Fruit fly (Drosophila melanogaster): Measurements from ENCODE around the gene Brd.
A peak's percentile ranks its signal among the peaks of the same experiment; 100 is the strongest.

Brd gene

dm6 chr3L:15011638-15012335 is 39.3 kb downstream of the Brd start (continued):
- TF ChIP-seq nerfin-2 (GFP tag; IDR thresholded peaks at IDR 0.05; ENCODE audit: partially characterized antibody) = no peak
- peak; percentile 23; the same call in 1 of the 2 replicates for TF ChIP-seq Ravus (GFP tag; IDR thresholded peaks at IDR 0.05)
- TF ChIP-seq D (optimal IDR thresholded peaks at IDR 0.05) = no peak
- TF ChIP-seq D (GFP tag; optimal IDR thresholded peaks at IDR 0.05) = peak; percentile 70
- TF ChIP-seq CG7556 (GFP tag; optimal IDR thresholded peaks at IDR 0.05) = peak; percentile 76
- TF ChIP-seq Ets65A (GFP tag) = peak; percentile 92
- TF ChIP-seq vfl (GFP tag; optimal IDR thresholded peaks at IDR 0.05) = peak; percentile 9
- peak; percentile 18 for TF ChIP-seq CG4617 (GFP tag; optimal IDR thresholded peaks at IDR 0.05; ENCODE audit: borderline replicate concordance)
- no peak for TF ChIP-seq Dll (GFP tag; IDR thresholded peaks at IDR 0.05; ENCODE audit: partially characterized antibody)
- peak; percentile 65 for TF ChIP-seq CG6813 (GFP tag; optimal IDR thresholded peaks at IDR 0.05)
- TF ChIP-seq Elba2 (GFP tag; optimal IDR thresholded peaks at IDR 0.05) = no peak
- TF ChIP-seq ash1 (GFP tag; optimal IDR thresholded peaks at IDR 0.05) = no peak
- peak; percentile 42 for TF ChIP-seq fd102C (GFP tag; optimal IDR thresholded peaks at IDR 0.05)
- TF ChIP-seq stwl (tag; optimal IDR thresholded peaks at IDR 0.05) = no peak
- peak; percentile 72 for TF ChIP-seq HLH3B (GFP tag; IDR thresholded peaks at IDR 0.05)
- TF ChIP-seq Sox100B (GFP tag; optimal IDR thresholded peaks at IDR 0.05) = peak; percentile 80
- TF ChIP-seq cg (GFP tag; optimal IDR thresholded peaks at IDR 0.05) = no peak
- TF ChIP-seq Hmr (GFP tag; optimal IDR thresholded peaks at IDR 0.05) = peak; percentile 62
- TF ChIP-seq CG6765 (GFP tag; optimal IDR thresholded peaks at IDR 0.05) = peak; percentile 9
- peak; percentile 57; the same call in 1 of the 3 replicates for TF ChIP-seq CG34422 (GFP tag; IDR thresholded peaks at IDR 0.05)

dm6 chr3L:15013296-15013695 is 40.8 kb downstream of the Brd start:
- TF ChIP-seq zf30C (GFP tag; optimal IDR thresholded peaks at IDR 0.05) = no peak
- no peak for TF ChIP-seq tap (tag; optimal IDR thresholded peaks at IDR 0.05)
- TF ChIP-seq D19A (tag; optimal IDR thresholded peaks at IDR 0.05) = no peak
- TF ChIP-seq Hr51 (GFP tag; optimal IDR thresholded peaks at IDR 0.05) = no peak
- TF ChIP-seq CG8388 (GFP tag; optimal IDR thresholded peaks at IDR 0.05) = no peak
- no peak for TF ChIP-seq CG6765 (GFP tag; optimal IDR thresholded peaks at IDR 0.05)
- no peak for TF ChIP-seq CG12391 (tag; optimal IDR thresholded peaks at IDR 0.05)
- peak; percentile 2 for TF ChIP-seq CG7839 (tag; optimal IDR thresholded peaks at IDR 0.05)
- no peak for TF ChIP-seq fd3F (GFP tag; optimal IDR thresholded peaks at IDR 0.05)
- no peak for TF ChIP-seq C15 (GFP tag; IDR thresholded peaks at IDR 0.05)
- no peak for TF ChIP-seq Stat92E (GFP tag; optimal IDR thresholded peaks at IDR 0.05)
- no peak for TF ChIP-seq Eip74EF (GFP tag; optimal IDR thresholded peaks at IDR 0.05)
- no peak for TF ChIP-seq CG1529 (GFP tag; optimal IDR thresholded peaks at IDR 0.05)
- TF ChIP-seq CG16813 (GFP tag; IDR thresholded peaks at IDR 0.05; ENCODE audit: partially characterized antibody) = no peak
- peak; percentile 28 for TF ChIP-seq gem (tag; optimal IDR thresholded peaks at IDR 0.05)
- TF ChIP-seq kay (GFP tag; optimal IDR thresholded peaks at IDR 0.05) = no peak
- peak; percentile 62 for TF ChIP-seq Ets65A (GFP tag)
- TF ChIP-seq Elba2 (GFP tag; optimal IDR thresholded peaks at IDR 0.05) = no peak
- TF ChIP-seq knrl (GFP tag; IDR thresholded peaks at IDR 0.05; ENCODE audit: partially characterized antibody) = no peak
- no peak for TF ChIP-seq gsb-n (tag; optimal IDR thresholded peaks at IDR 0.05)
- TF ChIP-seq Hr39 (optimal IDR thresholded peaks at IDR 0.05) = no peak
- no peak for TF ChIP-seq CG32767 (GFP tag; IDR thresholded peaks at IDR 0.05)
- no peak for TF ChIP-seq CG6683 (GFP tag; optimal IDR thresholded peaks at IDR 0.05)
- no peak for TF ChIP-seq Usf (GFP tag; optimal IDR thresholded peaks at IDR 0.05)
- TF ChIP-seq Taf1 (GFP tag; IDR thresholded peaks at IDR 0.05) = no peak
- no peak for TF ChIP-seq grn (GFP tag; optimal IDR thresholded peaks at IDR 0.05)
- no peak for TF ChIP-seq kah (GFP tag; optimal IDR thresholded peaks at IDR 0.05)
- no peak for TF ChIP-seq CG12155 (GFP tag; optimal IDR thresholded peaks at IDR 0.05)
- TF ChIP-seq sd (tag; optimal IDR thresholded peaks at IDR 0.05) = no peak
- peak; percentile 45; the same call in 1 of the 2 replicates for TF ChIP-seq Drgx (GFP tag; IDR thresholded peaks at IDR 0.05)
- TF ChIP-seq slou (GFP tag; optimal IDR thresholded peaks at IDR 0.05) = no peak
